Fruit fly (Drosophila melanogaster) Kc167 (cell line): Measurements from ENCODE around the gene CG18788.

Source experiments
- Myc ChIP-seq: fragments of >200 bp; optimal IDR thresholded peaks from 2 replicates; lab custom pipeline; 2017; ENCODE audit warnings: missing external identifiers
- Sin3A ChIP-seq: fragments of >200 bp; optimal IDR thresholded peaks from 2 replicates; lab custom pipeline; 2018; ENCODE audit warnings: missing external identifiers
- h ChIP-seq: fragments of >200 bp; optimal IDR thresholded peaks from 3 replicates; lab custom pipeline; 2018; ENCODE audit warnings: missing external identifiers
- insv ChIP-seq: fragments of >200 bp; optimal IDR thresholded peaks from 3 replicates; lab custom pipeline; 2018; ENCODE audit warnings: missing external identifiers
- psq ChIP-seq: fragments of >200 bp; optimal IDR thresholded peaks from 2 replicates; lab custom pipeline; 2017; ENCODE audit warnings: missing external identifiers
- ttk ChIP-seq: sonication (Bioruptor generic); optimal IDR thresholded peaks from 2 replicates; lab custom pipeline; 2017; ENCODE audit warnings: missing external identifiers

Gene CG18788

dm6 chr2L:12010877-12011666 lies 22.9 kb upstream of the CG18788 start:
- no peak for TF ChIP-seq h (lab: Kevin White, UChicago)
- no peak for TF ChIP-seq insv
- TF ChIP-seq Sin3A (lab: Kevin White, UChicago) = no peak
- TF ChIP-seq ttk = no peak
- TF ChIP-seq Myc (lab: Kevin White, UChicago) = no peak
- no peak for TF ChIP-seq psq

dm6 chr2L:12011682-12012655 lies 22.0 kb upstream of the CG18788 start:
- TF ChIP-seq insv = no peak
- TF ChIP-seq ttk = no peak
- no peak for TF ChIP-seq Myc (lab: Kevin White, UChicago)
- TF ChIP-seq Sin3A (lab: Kevin White, UChicago) = no peak
- TF ChIP-seq psq = no peak
- no peak for TF ChIP-seq h (lab: Kevin White, UChicago)

dm6 chr2L:12013243-12013642 lies 20.7 kb upstream of the CG18788 start:
- TF ChIP-seq h (lab: Kevin White, UChicago) (no peak), Myc (lab: Kevin White, UChicago) (no peak), ttk (no peak), insv (no peak), psq (no peak), Sin3A (lab: Kevin White, UChicago) (no peak)

dm6 chr2L:12013741-12014393 lies 20.1 kb upstream of the CG18788 start:
- TF ChIP-seq h (lab: Kevin White, UChicago) = no peak
- no peak for TF ChIP-seq ttk
- TF ChIP-seq Myc (lab: Kevin White, UChicago) = no peak

dm6 chr2L:12020735-12021134 lies 13.3 kb upstream of the CG18788 start, which contains the start of gene Wdr81:
Gene Wdr81, minus strand, starts transcription at chr2L:12020960.
- TF ChIP-seq ttk = no peak
- no peak for TF ChIP-seq h (lab: Kevin White, UChicago)
- TF ChIP-seq Sin3A (lab: Kevin White, UChicago) = no peak
- no peak for TF ChIP-seq insv
- TF ChIP-seq psq = no peak

- TF ChIP-seq Sin3A (lab: Kevin White, UChicago) = no peak
- no peak for TF ChIP-seq insv
- TF ChIP-seq psq = no peak
- no peak for TF ChIP-seq Myc (lab: Kevin White, UChicago)
- TF ChIP-seq ttk = no peak
- no peak for TF ChIP-seq h (lab: Kevin White, UChicago)
Measured at dm6 chr2L:12021193-12021592, 12.8 kb upstream of the CG18788 start.

- TF ChIP-seq Myc (lab: Kevin White, UChicago) (no peak), Sin3A (lab: Kevin White, UChicago) (no peak), ttk (no peak), h (lab: Kevin White, UChicago) (no peak), insv (no peak), psq (no peak)
Measured at dm6 chr2L:12024104-12024503, 9.9 kb upstream of the CG18788 start.

- no peak for TF ChIP-seq ttk
- no peak for TF ChIP-seq psq
- no peak for TF ChIP-seq h (lab: Kevin White, UChicago)
- no peak for TF ChIP-seq insv
- TF ChIP-seq Sin3A (lab: Kevin White, UChicago) = no peak
- TF ChIP-seq Myc (lab: Kevin White, UChicago) = no peak
Measured at dm6 chr2L:12025505-12025904, 8.5 kb upstream of the CG18788 start.

dm6 chr2L:12026458-12027431 lies 7.2 kb upstream of the CG18788 start:
- TF ChIP-seq psq (no peak), Myc (lab: Kevin White, UChicago) (no peak), h (lab: Kevin White, UChicago) (no peak), Sin3A (lab: Kevin White, UChicago) (no peak), ttk (no peak), insv (no peak)

- TF ChIP-seq ttk (no peak), psq (no peak), Myc (lab: Kevin White, UChicago) (no peak), Sin3A (lab: Kevin White, UChicago) (no peak), insv (no peak), h (lab: Kevin White, UChicago) (no peak)
Measured at dm6 chr2L:12027435-12027834, 6.6 kb upstream of the CG18788 start, which contains the start of gene dmGlut. Gene dmGlut, plus strand, starts transcription at chr2L:12027438.

- TF ChIP-seq Myc (lab: Kevin White, UChicago) = no peak
Measured at dm6 chr2L:12028102-12028501, 5.9 kb upstream of the CG18788 start.
